Fruit fly (Drosophila melanogaster) whole organism, embryonic: ENCODE results near the gene GstO3.

Experiments
- Bteb2 ChIP-seq: fragments of 200-800 bp; sonication (Bioruptor generic); optimal IDR thresholded peaks from 2 replicates; lab custom pipeline; 2016; ENCODE audit warnings: missing biosample characterization, missing genetic modification characterization
- CG10543 ChIP-seq: fragments of 200-800 bp; sonication (Bioruptor generic); optimal IDR thresholded peaks from 3 replicates; lab custom pipeline; 2017; ENCODE audit warnings: missing biosample characterization, mild to moderate bottlenecking, missing genetic modification characterization, moderate library complexity
- CG10959 ChIP-seq: fragments of 200-800 bp; sonication (Bioruptor generic); IDR thresholded peaks from 2 replicates; pipeline ENCODE4 v1.3.6; 2022; ENCODE audit warnings: missing biosample characterization, missing genetic modification characterization
- CG11560 ChIP-seq: fragments of 200-800 bp; sonication (Bioruptor generic); IDR thresholded peaks from 3 replicates; pipeline ENCODE4 v1.3.6; 2022; ENCODE audit warnings: missing biosample characterization, missing genetic modification characterization
- CG14667 ChIP-seq: fragments of 200-800 bp; sonication (Bioruptor generic); IDR thresholded peaks from 2 replicates; pipeline ENCODE4 v1.3.6; 2022; ENCODE audit warnings: missing biosample characterization, missing genetic modification characterization
- CG14965 ChIP-seq: fragments of 200-800 bp; sonication (Bioruptor generic); optimal IDR thresholded peaks from 2 replicates; lab custom pipeline; 2016; ENCODE audit warnings: missing biosample characterization, missing genetic modification characterization, borderline replicate concordance
- CG17186 ChIP-seq: fragments of 200-800 bp; sonication (Bioruptor generic); optimal IDR thresholded peaks from 3 replicates; lab custom pipeline; 2017; ENCODE audit warnings: missing biosample characterization, missing genetic modification reagents, missing genetic modification characterization
- CG17359 ChIP-seq: fragments of 200-800 bp; sonication (Bioruptor generic); optimal IDR thresholded peaks from 3 replicates; lab custom pipeline; 2018; ENCODE audit warnings: missing biosample characterization, mild to moderate bottlenecking, missing genetic modification characterization, moderate library complexity
- CG1832 ChIP-seq: fragments of 200-800 bp; sonication (Bioruptor generic); optimal IDR thresholded peaks from 2 replicates; lab custom pipeline; 2017; ENCODE audit warnings: missing biosample characterization, mild to moderate bottlenecking, missing genetic modification characterization, inconsistent platforms
- CG18599 ChIP-seq: fragments of 200-800 bp; sonication (Bioruptor generic); optimal IDR thresholded peaks from 3 replicates; lab custom pipeline; 2017; ENCODE audit warnings: missing biosample characterization, missing genetic modification characterization, mild to moderate bottlenecking, moderate library complexity, missing genetic modification reagents
- CG2678 ChIP-seq: fragments of 200-800 bp; sonication (Bioruptor generic); optimal IDR thresholded peaks from 3 replicates; lab custom pipeline; 2019; ENCODE audit warnings: missing biosample characterization, mild to moderate bottlenecking, missing genetic modification characterization, moderate library complexity
- CG3065 ChIP-seq: fragments of 200-800 bp; sonication (Bioruptor generic); optimal IDR thresholded peaks from 2 replicates; lab custom pipeline; 2016; ENCODE audit warnings: missing biosample characterization, missing genetic modification characterization
- CG31388 ChIP-seq: fragments of 200-800 bp; sonication (Bioruptor generic); optimal IDR thresholded peaks from 2 replicates; lab custom pipeline; 2016; ENCODE audit warnings: missing biosample characterization, missing genetic modification characterization
- CG3281 ChIP-seq: fragments of 200-800 bp; sonication (Bioruptor generic); optimal IDR thresholded peaks from 3 replicates; lab custom pipeline; 2017; ENCODE audit warnings: missing biosample characterization, mild to moderate bottlenecking, missing genetic modification characterization
- CG42726 ChIP-seq: fragments of 200-800 bp; sonication (Bioruptor generic); IDR thresholded peaks from 2 replicates; pipeline ENCODE4 v1.3.6; 2022; ENCODE audit warnings: missing biosample characterization, missing genetic modification characterization; ENCODE audit not compliant: partially characterized antibody
- CG43689 ChIP-seq: fragments of 200-800 bp; sonication (Bioruptor generic); IDR thresholded peaks from 2 replicates; pipeline ENCODE4 v1.3.6; 2022; ENCODE audit warnings: missing biosample characterization, missing genetic modification characterization
- CG4617 ChIP-seq: fragments of 200-800 bp; sonication (Bioruptor generic); optimal IDR thresholded peaks from 3 replicates; lab custom pipeline; 2016; ENCODE audit warnings: missing biosample characterization, missing genetic modification characterization, borderline replicate concordance
- CG4707 ChIP-seq: fragments of 200-800 bp; sonication (Bioruptor generic); optimal IDR thresholded peaks from 2 replicates; lab custom pipeline; 2018; ENCODE audit warnings: missing biosample characterization, mild to moderate bottlenecking, missing genetic modification characterization, moderate library complexity
- CG7839 ChIP-seq: fragments of 200-800 bp; sonication (Bioruptor generic); optimal IDR thresholded peaks from 3 replicates; lab custom pipeline; 2018; ENCODE audit warnings: missing biosample characterization, mild to moderate bottlenecking, missing genetic modification characterization, moderate library complexity
- CG7928 ChIP-seq: fragments of 200-800 bp; sonication (Bioruptor generic); optimal IDR thresholded peaks from 2 replicates; lab custom pipeline; 2017; ENCODE audit warnings: missing biosample characterization, mild to moderate bottlenecking, missing genetic modification characterization
- CG7987 ChIP-seq: fragments of 200-800 bp; sonication (Bioruptor generic); optimal IDR thresholded peaks from 2 replicates; lab custom pipeline; 2018; ENCODE audit warnings: missing biosample characterization, mild to moderate bottlenecking, missing genetic modification characterization, moderate library complexity
- CG9876 ChIP-seq: fragments of 200-800 bp; sonication (Bioruptor generic); optimal IDR thresholded peaks from 2 replicates; lab custom pipeline; 2016; ENCODE audit warnings: missing biosample characterization, missing genetic modification characterization
- CTCF ChIP-seq: fragments of 200-800 bp; sonication (Bioruptor generic); optimal IDR thresholded peaks from 2 replicates; lab custom pipeline; 2017; ENCODE audit warnings: missing biosample characterization, mild to moderate bottlenecking, missing genetic modification characterization, moderate library complexity
- CkIIα-i1 ChIP-seq: fragments of 200-800 bp; sonication (Bioruptor generic); IDR thresholded peaks from 2 replicates; pipeline ENCODE4 v1.3.6; 2022; ENCODE audit warnings: missing biosample characterization, missing genetic modification characterization
- Dp ChIP-seq: fragments of 200-800 bp; sonication (Bioruptor generic); optimal IDR thresholded peaks from 2 replicates; lab custom pipeline; 2018; ENCODE audit warnings: missing biosample characterization, mild to moderate bottlenecking, missing genetic modification characterization, moderate library complexity
- E2f1 ChIP-seq: fragments of 200-800 bp; sonication (Bioruptor generic); IDR thresholded peaks from 2 replicates; pipeline ENCODE4 v1.3.6; 2022; ENCODE audit warnings: missing biosample characterization, missing genetic modification characterization
- Fer1 ChIP-seq: fragments of 200-800 bp; sonication (Bioruptor generic); optimal IDR thresholded peaks from 2 replicates; lab custom pipeline; 2017; ENCODE audit warnings: missing biosample characterization, mild to moderate bottlenecking, missing genetic modification characterization
- HLH4C ChIP-seq: fragments of 200-800 bp; sonication (Bioruptor generic); IDR thresholded peaks from 3 replicates; pipeline ENCODE4 v1.3.6; 2022; ENCODE audit warnings: missing biosample characterization, missing genetic modification characterization; ENCODE audit not compliant: partially characterized antibody
- HmgZ ChIP-seq: fragments of 200-800 bp; sonication (Bioruptor generic); optimal IDR thresholded peaks from 2 replicates; lab custom pipeline; 2018; ENCODE audit warnings: missing biosample characterization, mild to moderate bottlenecking, missing genetic modification characterization
- Lpt ChIP-seq: fragments of >200 bp; optimal IDR thresholded peaks from 2 replicates; lab custom pipeline; 2018; ENCODE audit warnings: missing biosample characterization, missing genetic modification characterization
- MTF-1 ChIP-seq: fragments of 200-800 bp; sonication (Bioruptor generic); optimal IDR thresholded peaks from 2 replicates; lab custom pipeline; 2018; ENCODE audit warnings: missing biosample characterization, mild to moderate bottlenecking, missing genetic modification characterization, borderline replicate concordance
- Mad ChIP-seq: fragments of 200-800 bp; sonication (Bioruptor generic); optimal IDR thresholded peaks from 2 replicates; lab custom pipeline; 2016; ENCODE audit warnings: missing biosample characterization, missing genetic modification characterization
- Sin3A ChIP-seq: fragments of >200 bp; optimal IDR thresholded peaks from 2 replicates; lab custom pipeline; 2018
- Stat92E ChIP-seq, 3 experiments: fragments of >200 bp in 2 of 3; fragments of 200-800 bp in 1 of 3; sonication (Bioruptor generic) in 1 of 3; optimal IDR thresholded peaks; 2 replicates each; lab custom pipeline; 2017 to 2019; ENCODE audit warnings: missing biosample characterization in 3 of 3, missing genetic modification characterization in 3 of 3, mild to moderate bottlenecking in 1 of 3, moderate library complexity in 1 of 3
- Tbp ChIP-seq: fragments of >200 bp; optimal IDR thresholded peaks from 2 replicates; lab custom pipeline; 2018; ENCODE audit warnings: missing biosample characterization, missing genetic modification characterization
- bab2 ChIP-seq: fragments of 200-800 bp; sonication (Bioruptor generic); optimal IDR thresholded peaks from 2 replicates; lab custom pipeline; 2016; ENCODE audit warnings: missing biosample characterization, missing genetic modification characterization
- bbx ChIP-seq: fragments of 200-800 bp; sonication (Bioruptor generic); IDR thresholded peaks from 2 replicates; pipeline ENCODE4 v1.3.6; 2022; ENCODE audit warnings: missing biosample characterization, missing genetic modification characterization; ENCODE audit not compliant: partially characterized antibody
- cato ChIP-seq: fragments of 200-800 bp; sonication (Bioruptor generic); optimal IDR thresholded peaks from 2 replicates; lab custom pipeline; 2016; ENCODE audit warnings: missing biosample characterization, missing genetic modification characterization, borderline replicate concordance
- dimm ChIP-seq: fragments of 200-800 bp; sonication (Bioruptor generic); IDR thresholded peaks from 2 replicates; pipeline ENCODE4 v1.3.6; 2022; ENCODE audit warnings: missing biosample characterization, missing genetic modification characterization
- fd102C ChIP-seq: fragments of 200-800 bp; sonication (Bioruptor generic); optimal IDR thresholded peaks from 2 replicates; lab custom pipeline; 2018; ENCODE audit warnings: missing biosample characterization, mild to moderate bottlenecking, missing genetic modification characterization, moderate library complexity
- fd3F ChIP-seq: fragments of 200-800 bp; sonication (Bioruptor generic); optimal IDR thresholded peaks from 2 replicates; lab custom pipeline; 2018; ENCODE audit warnings: missing biosample characterization, mild to moderate bottlenecking, missing genetic modification characterization, moderate library complexity
- gfzf ChIP-seq: fragments of 200-800 bp; sonication (Bioruptor generic); optimal IDR thresholded peaks from 2 replicates; lab custom pipeline; 2016; ENCODE audit warnings: missing biosample characterization, mild to moderate bottlenecking, missing genetic modification characterization, moderate library complexity
- gro ChIP-seq: fragments of 200-800 bp; sonication (Bioruptor generic); optimal IDR thresholded peaks from 2 replicates; lab custom pipeline; 2016; ENCODE audit warnings: missing biosample characterization, missing genetic modification characterization
- ind ChIP-seq: fragments of 200-800 bp; sonication (Bioruptor generic); optimal IDR thresholded peaks from 3 replicates; lab custom pipeline; 2016; ENCODE audit warnings: missing biosample characterization, missing genetic modification characterization
- kni ChIP-seq: fragments of 200-800 bp; sonication (Bioruptor generic); optimal IDR thresholded peaks from 3 replicates; lab custom pipeline; 2017; ENCODE audit warnings: mild to moderate bottlenecking, missing biosample characterization, missing genetic modification reagents, missing genetic modification characterization
- lilli ChIP-seq: fragments of 200-800 bp; sonication (Bioruptor generic); optimal IDR thresholded peaks from 3 replicates; lab custom pipeline; 2016; ENCODE audit warnings: missing biosample characterization, missing genetic modification characterization
- mld ChIP-seq: fragments of 200-800 bp; sonication (Bioruptor generic); IDR thresholded peaks from 3 replicates; pipeline ENCODE4 v1.3.6; 2022; ENCODE audit warnings: missing biosample characterization, missing genetic modification characterization; ENCODE audit not compliant: partially characterized antibody
- odd ChIP-seq: fragments of 200-800 bp; sonication (Bioruptor generic); optimal IDR thresholded peaks from 2 replicates; lab custom pipeline; 2017; ENCODE audit warnings: missing biosample characterization, mild to moderate bottlenecking, missing genetic modification characterization
- onecut ChIP-seq: fragments of 200-800 bp; sonication (Bioruptor generic); IDR thresholded peaks from 2 replicates; pipeline ENCODE4 v1.3.6; 2022; ENCODE audit warnings: missing biosample characterization, missing genetic modification characterization
- sens ChIP-seq: fragments of 200-800 bp; sonication (Bioruptor generic); peaks from one replicate; lab custom pipeline; 2016; ENCODE audit warnings: missing biosample characterization, missing genetic modification characterization
- ssp ChIP-seq: fragments of 200-800 bp; sonication (Bioruptor generic); IDR thresholded peaks from 2 replicates; pipeline ENCODE4 v1.3.6; 2022; ENCODE audit warnings: missing biosample characterization, missing genetic modification characterization
- tx ChIP-seq: fragments of 200-800 bp; sonication (Bioruptor generic); optimal IDR thresholded peaks from 2 replicates; lab custom pipeline; 2016; ENCODE audit warnings: missing biosample characterization, missing genetic modification characterization

The GstO3 gene

DNA sequence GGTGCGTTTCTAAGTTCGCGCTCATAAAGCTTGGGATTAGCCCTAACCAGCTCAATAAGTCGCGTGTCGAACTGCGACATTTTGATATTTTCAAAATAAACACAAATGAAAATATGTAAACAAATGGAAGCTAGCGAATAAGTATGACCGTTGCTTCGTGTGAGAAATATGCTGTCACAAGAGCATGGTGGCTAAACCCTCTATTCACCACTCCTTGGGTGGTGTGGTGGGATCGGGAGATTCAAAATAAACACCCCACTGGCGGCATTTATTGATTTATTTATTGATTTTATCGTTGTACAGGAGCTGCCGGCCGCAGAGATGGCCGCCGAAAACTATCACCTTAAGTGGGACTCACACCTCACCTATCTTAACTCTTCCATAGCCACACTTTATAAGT lies 3.9 kb upstream of the GstO3 start, which contains the start of gene CG6683 (continued):
- TF ChIP-seq CkIIα-i1 (GFP tag; lab: Robert Waterston, UW) (no peak), CG2678 (tag; lab: Kevin White, UChicago) (no peak), CG10543 (GFP tag; lab: Kevin White, UChicago) (no peak), CG4707 (GFP tag; lab: Kevin White, UChicago) (peak; percentile 13), bbx (GFP tag; lab: Robert Waterston, UW) (no peak), MTF-1 (GFP tag; lab: Kevin White, UChicago) (peak; percentile 10), CG9876 (GFP tag; lab: Kevin White, UChicago) (no peak), gro (GFP tag; lab: Kevin White, UChicago) (no peak), ssp (GFP tag; lab: Robert Waterston, UW) (no peak), CG18599 (GFP tag; lab: Kevin White, UChicago) (no peak), Fer1 (GFP tag; lab: Kevin White, UChicago) (peak; percentile 5), Tbp (GFP tag; lab: Kevin White, UChicago) (no peak), CG10959 (GFP tag; lab: Robert Waterston, UW) (no peak), Bteb2 (GFP tag; lab: Kevin White, UChicago) (no peak), lilli (GFP tag; lab: Kevin White, UChicago) (no peak), CG17359 (no peak), CG3065 (no peak), cato (GFP tag; lab: Kevin White, UChicago) (no peak), CG14667 (GFP tag; lab: Robert Waterston, UW) (no peak), CG17186 (peak; percentile 15), CG31388 (GFP tag; lab: Kevin White, UChicago) (no peak), Stat92E (GFP tag; optimal IDR thresholded peaks at IDR 0.05; lab: Kevin White, UChicago) (peak in 1 of 3 experiments; percentile 11), mld (GFP tag; lab: Robert Waterston, UW) (no peak), CG7987 (no peak), kni (GFP tag; lab: Kevin White, UChicago) (no peak), dimm (GFP tag; lab: Robert Waterston, UW) (no peak), tx (GFP tag; lab: Kevin White, UChicago) (no peak), Dp (GFP tag; lab: Kevin White, UChicago) (peak; percentile 84), Lpt (GFP tag; lab: Kevin White, UChicago) (no peak), CG43689 (no peak), fd102C (GFP tag; lab: Kevin White, UChicago) (no peak), sens (no peak), Mad (GFP tag; lab: Kevin White, UChicago) (no peak), CTCF (GFP tag; lab: Kevin White, UChicago) (peak; percentile 39), ind (GFP tag; lab: Kevin White, UChicago) (no peak), gfzf (peak; percentile 76), CG1832 (GFP tag; lab: Kevin White, UChicago) (no peak), CG7928 (no peak), bab2 (GFP tag; lab: Kevin White, UChicago) (no peak), CG14965 (GFP tag; lab: Kevin White, UChicago) (no peak), CG42726 (GFP tag; lab: Robert Waterston, UW) (no peak), CG7839 (tag; lab: Kevin White, UChicago) (no peak), HmgZ (tag; lab: Kevin White, UChicago) (peak; percentile 22), CG11560 (tag; lab: Robert Waterston, UW) (no peak), onecut (GFP tag; lab: Robert Waterston, UW) (peak; percentile 99), HLH4C (GFP tag; lab: Robert Waterston, UW) (no peak), Sin3A (lab: Kevin White, UChicago) (no peak), CG4617 (GFP tag; lab: Kevin White, UChicago) (peak; percentile 53), E2f1 (GFP tag; lab: Robert Waterston, UW) (no peak), fd3F (GFP tag; lab: Kevin White, UChicago) (no peak), odd (GFP tag; lab: Kevin White, UChicago) (peak; percentile 12), CG3281 (GFP tag; lab: Kevin White, UChicago) (no peak)
